Fruit fly (Drosophila melanogaster): ENCODE results near the gene CG12379.
A peak's percentile ranks its signal among the peaks of the same experiment; 100 is the strongest.

CG12379 gene

dm6 chrX:15733995-15734394 is at the start of gene CG12379, which contains the start of gene MagR (continued):
- TF ChIP-seq Eip75B (GFP tag; optimal IDR thresholded peaks at IDR 0.05) (no peak), Ets96B (tag; optimal IDR thresholded peaks at IDR 0.05) (peak; percentile 41), pdm3 (GFP tag; optimal IDR thresholded peaks at IDR 0.05) (peak; percentile 57), ss (GFP tag; optimal IDR thresholded peaks at IDR 0.05) (no peak), CG11294 (GFP tag; IDR thresholded peaks at IDR 0.05) (no peak), fd85E (GFP tag; optimal IDR thresholded peaks at IDR 0.05) (no peak), Ets21C (GFP tag; optimal IDR thresholded peaks at IDR 0.05) (peak; percentile 45)

dm6 chrX:15778846-15779245 is 45.0 kb upstream of the CG12379 start, which contains the start of gene CG43673:
Gene CG43673, plus strand, starts transcription at chrX:15779146.
- TF ChIP-seq Hr4 (GFP tag; optimal IDR thresholded peaks at IDR 0.05) (no peak), fkh (GFP tag; optimal IDR thresholded peaks at IDR 0.05) (no peak), Smox (GFP tag; optimal IDR thresholded peaks at IDR 0.05) (no peak), CG32006 (GFP tag; optimal IDR thresholded peaks at IDR 0.05) (no peak), Sox102F (GFP tag; optimal IDR thresholded peaks at IDR 0.05) (no peak), pdm3 (GFP tag; optimal IDR thresholded peaks at IDR 0.05) (no peak), CG6792 (GFP tag; optimal IDR thresholded peaks at IDR 0.05) (no peak), topi (GFP tag; optimal IDR thresholded peaks at IDR 0.05) (no peak), CG31627 (GFP tag; optimal IDR thresholded peaks at IDR 0.05) (no peak), svp (GFP tag) (no peak), salr (GFP tag; optimal IDR thresholded peaks at IDR 0.05) (no peak), Ets21C (GFP tag; optimal IDR thresholded peaks at IDR 0.05) (no peak), CG4318 (GFP tag; optimal IDR thresholded peaks at IDR 0.05) (no peak), fd85E (GFP tag; optimal IDR thresholded peaks at IDR 0.05) (no peak), CG11762 (GFP tag; optimal IDR thresholded peaks at IDR 0.05; ENCODE audit: insufficient read depth) (no peak), CG6808 (GFP tag; optimal IDR thresholded peaks at IDR 0.05) (no peak), CG1621 (tag; optimal IDR thresholded peaks at IDR 0.05) (no peak), CG6163 (GFP tag; IDR thresholded peaks at IDR 0.05) (no peak)

dm6 chrX:15772663-15773062 is 38.9 kb upstream of the CG12379 start, which contains the start of gene CG43672:
Gene CG43672, plus strand, starts transcription at chrX:15772963.
- TF ChIP-seq ss (GFP tag; optimal IDR thresholded peaks at IDR 0.05) (no peak), vri (GFP tag; optimal IDR thresholded peaks at IDR 0.05) (no peak), Hr38 (GFP tag; optimal IDR thresholded peaks at IDR 0.05) (no peak), CG9139 (GFP tag; optimal IDR thresholded peaks at IDR 0.05) (no peak), Gug (GFP tag; IDR thresholded peaks at IDR 0.05) (no peak), CG6276 (GFP tag; optimal IDR thresholded peaks at IDR 0.05) (no peak), lz (GFP tag; optimal IDR thresholded peaks at IDR 0.05) (no peak), salr (GFP tag; optimal IDR thresholded peaks at IDR 0.05) (no peak), CG6854 (GFP tag; optimal IDR thresholded peaks at IDR 0.05) (no peak), Smox (GFP tag; optimal IDR thresholded peaks at IDR 0.05) (no peak), CG10669 (GFP tag; optimal IDR thresholded peaks at IDR 0.05) (no peak), CG11762 (GFP tag; optimal IDR thresholded peaks at IDR 0.05; ENCODE audit: insufficient read depth) (no peak), cyc (GFP tag; optimal IDR thresholded peaks at IDR 0.05) (no peak), CG7368 (GFP tag; optimal IDR thresholded peaks at IDR 0.05) (no peak), CG3919 (GFP tag; optimal IDR thresholded peaks at IDR 0.05) (no peak), fd59A (GFP tag; optimal IDR thresholded peaks at IDR 0.05) (no peak), pdm3 (GFP tag; optimal IDR thresholded peaks at IDR 0.05) (no peak), CG4318 (GFP tag; optimal IDR thresholded peaks at IDR 0.05) (no peak)

dm6 chrX:15769457-15769856 is 35.7 kb upstream of the CG12379 start, which contains the start of gene CG33172:
Gene CG33172, plus strand, starts transcription at chrX:15769664.
- TF ChIP-seq CG1621 (tag; optimal IDR thresholded peaks at IDR 0.05) (no peak), ss (GFP tag; optimal IDR thresholded peaks at IDR 0.05) (no peak), eg (GFP tag; IDR thresholded peaks at IDR 0.05) (no peak), achi (GFP tag; optimal IDR thresholded peaks at IDR 0.05) (no peak)

Measured in whole organism, prepupa.